Worm (Caenorhabditis elegans): Measurements from ENCODE around the gene ajm-1.

Gene ajm-1

ce11 chrX:9088620-9089019 lies 5.9 kb downstream of the ajm-1 start:
- no peak for TF ChIP-seq unc-62 (GFP tag; optimal IDR thresholded peaks at IDR 0.05)

- TF ChIP-seq unc-62 (GFP tag; optimal IDR thresholded peaks at IDR 0.05): no peak
These were observed 6.8 kb downstream of the ajm-1 start for ce11 chrX:9089536-9089935.

- TF ChIP-seq unc-62 (GFP tag; optimal IDR thresholded peaks at IDR 0.05): no peak
These were observed 8.6 kb downstream of the ajm-1 start for ce11 chrX:9091380-9091779.

DNA sequence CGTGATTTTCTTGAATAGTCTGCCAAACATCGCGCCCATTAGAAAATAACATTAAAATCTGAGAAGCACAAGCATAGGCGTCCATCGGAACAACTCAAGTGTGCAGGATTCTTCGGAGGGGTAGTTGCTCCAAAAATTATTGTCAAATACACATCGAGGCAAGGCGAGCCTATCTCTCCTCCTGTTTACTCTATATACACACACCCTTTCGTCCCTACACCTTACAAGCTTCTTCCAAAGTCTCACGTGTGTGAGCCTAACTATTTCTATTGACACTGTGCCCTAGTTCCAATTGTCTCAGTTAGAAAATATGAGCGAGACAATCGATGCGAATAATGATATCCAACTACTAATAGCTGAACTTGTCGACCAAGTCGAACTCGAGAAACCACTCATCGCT lies 9.1 kb downstream of the ajm-1 start:
- no peak for TF ChIP-seq unc-62 (GFP tag; optimal IDR thresholded peaks at IDR 0.05)

DNA sequence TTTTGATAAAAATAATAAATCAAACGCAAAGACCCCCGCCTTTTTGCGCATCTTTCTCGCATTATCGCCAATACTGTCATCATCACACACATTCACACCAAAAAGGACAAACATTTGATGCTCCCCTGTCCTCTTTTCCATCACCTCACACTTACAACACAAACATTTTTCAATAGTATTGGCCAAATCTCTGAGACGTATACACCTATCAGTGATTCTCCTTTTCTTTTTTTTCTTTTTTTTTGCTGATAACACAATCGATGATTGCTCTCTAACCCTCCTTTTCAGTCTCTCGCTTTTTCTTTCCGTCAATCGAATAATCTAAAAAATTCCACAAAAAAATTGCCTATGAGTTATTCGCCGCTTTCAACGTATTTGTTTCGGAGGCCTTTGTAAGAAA lies 14.1 kb downstream of the ajm-1 start:
- no peak for TF ChIP-seq unc-62 (GFP tag; optimal IDR thresholded peaks at IDR 0.05)

ce11 chrX:9102150-9102549 lies 19.4 kb downstream of the ajm-1 start:
- TF ChIP-seq unc-62 (GFP tag; optimal IDR thresholded peaks at IDR 0.05): no peak

- TF ChIP-seq unc-62 (GFP tag; optimal IDR thresholded peaks at IDR 0.05): no peak
These were observed 20.3 kb downstream of the ajm-1 start for ce11 chrX:9103048-9103447.

DNA sequence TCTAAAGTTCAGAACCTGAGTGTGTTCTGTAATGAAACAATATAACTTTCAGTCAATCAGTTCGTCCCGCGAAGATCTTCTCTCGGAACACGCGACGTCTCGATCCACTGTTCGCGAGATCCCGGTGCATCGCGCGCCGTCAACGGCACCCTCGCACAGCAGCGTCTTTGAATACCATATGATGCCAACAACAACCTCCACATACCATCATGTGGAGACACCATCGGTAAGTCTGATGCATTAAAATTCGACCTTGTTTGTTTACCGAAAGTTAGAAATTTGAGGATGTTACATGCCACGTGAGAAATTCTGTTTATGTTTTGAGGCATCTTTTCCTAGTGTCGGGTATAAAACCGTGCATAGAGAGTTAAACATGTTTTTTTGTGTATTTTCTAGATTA lies 20.8 kb downstream of the ajm-1 start:
- no peak for TF ChIP-seq unc-62 (GFP tag; optimal IDR thresholded peaks at IDR 0.05)

- TF ChIP-seq unc-62 (GFP tag; optimal IDR thresholded peaks at IDR 0.05): no peak
These were observed 21.7 kb downstream of the ajm-1 start for ce11 chrX:9104399-9104798.

- TF ChIP-seq unc-62 (GFP tag; optimal IDR thresholded peaks at IDR 0.05): no peak
These were observed 22.3 kb downstream of the ajm-1 start for ce11 chrX:9105075-9105474.

ce11 chrX:9105888-9106287 lies 23.1 kb downstream of the ajm-1 start:
- no peak for TF ChIP-seq unc-62 (GFP tag; optimal IDR thresholded peaks at IDR 0.05)

ce11 chrX:9107866-9108265 lies 25.1 kb downstream of the ajm-1 start:
- TF ChIP-seq unc-62 (GFP tag; optimal IDR thresholded peaks at IDR 0.05): no peak

DNA sequence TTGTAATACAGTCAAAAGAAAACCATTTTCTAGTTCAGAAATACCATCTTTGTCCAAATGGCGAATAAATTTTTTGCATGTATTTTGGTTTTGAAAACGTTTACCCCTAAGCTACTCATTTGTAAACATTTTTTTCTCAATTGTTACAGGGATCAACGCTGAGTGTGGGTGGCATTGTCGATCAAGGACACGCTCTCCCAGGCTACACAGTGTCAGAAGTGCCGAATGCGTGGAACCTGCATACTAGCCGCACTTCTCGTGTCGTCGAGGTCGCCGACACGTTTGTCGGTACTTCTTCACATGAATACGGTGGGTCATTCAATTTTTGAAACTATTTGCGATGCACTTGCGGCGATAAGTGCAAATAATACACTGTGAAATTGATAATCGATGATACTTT lies 28.8 kb downstream of the ajm-1 start:
- no peak for TF ChIP-seq unc-62 (GFP tag; optimal IDR thresholded peaks at IDR 0.05)

DNA sequence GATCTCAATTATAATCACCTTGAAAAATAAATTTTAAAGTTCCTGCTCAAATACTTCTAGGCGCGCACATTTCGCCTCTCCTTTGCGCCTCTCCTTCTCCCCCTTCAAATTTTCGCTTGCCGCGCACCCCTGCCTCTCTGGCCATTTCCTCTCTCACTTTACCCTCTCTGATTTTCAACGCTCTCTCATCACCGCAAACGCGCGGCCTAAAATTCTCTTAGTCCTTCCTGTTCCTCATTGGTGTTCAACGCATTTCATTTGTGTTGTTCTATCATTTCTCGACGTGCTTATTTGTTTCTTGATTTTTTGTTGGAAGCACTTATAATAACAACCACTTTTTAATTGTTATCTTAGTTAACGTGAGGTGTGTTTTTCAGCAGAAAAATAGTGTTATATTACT lies 31.1 kb downstream of the ajm-1 start, which contains the start of gene C25A11.2:
Gene C25A11.2, plus strand, starts transcription at position 238 of the 400 bp plus-strand sequence.
- TF ChIP-seq unc-62 (GFP tag; optimal IDR thresholded peaks at IDR 0.05): no peak

- no peak for TF ChIP-seq unc-62 (GFP tag; optimal IDR thresholded peaks at IDR 0.05)
These were observed 34.8 kb downstream of the ajm-1 start for ce11 chrX:9117541-9117940.

DNA sequence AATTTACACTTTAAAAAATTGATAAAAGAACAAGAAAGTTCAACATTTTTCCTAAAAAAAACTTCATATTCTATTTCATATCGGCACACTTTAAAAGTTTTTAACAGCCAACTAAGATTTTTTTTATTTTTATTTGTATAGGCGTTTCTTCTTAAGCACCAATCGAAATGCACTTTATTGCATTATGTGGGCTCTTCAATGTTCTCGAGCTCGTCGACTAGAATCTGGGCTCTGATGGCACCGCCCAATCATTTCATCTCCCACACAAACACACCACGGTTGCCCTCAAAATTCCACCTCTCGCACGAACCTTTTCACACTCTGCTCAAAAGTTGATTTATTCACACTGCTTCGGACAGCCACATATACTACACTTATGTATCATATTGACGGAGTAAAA lies 54.7 kb downstream of the ajm-1 start, which contains the start of gene B0563.6:
Gene B0563.6, plus strand, starts transcription at position 301 of the 400 bp plus-strand sequence.
- no peak for TF ChIP-seq unc-62 (GFP tag; optimal IDR thresholded peaks at IDR 0.05)

- no peak for TF ChIP-seq unc-62 (GFP tag; optimal IDR thresholded peaks at IDR 0.05)
These were observed 63.1 kb downstream of the ajm-1 start, which contains the start of gene B0563.5 for ce11 chrX:9145848-9146247. Gene B0563.5 (plus strand): TSS chrX:9146148.

DNA sequence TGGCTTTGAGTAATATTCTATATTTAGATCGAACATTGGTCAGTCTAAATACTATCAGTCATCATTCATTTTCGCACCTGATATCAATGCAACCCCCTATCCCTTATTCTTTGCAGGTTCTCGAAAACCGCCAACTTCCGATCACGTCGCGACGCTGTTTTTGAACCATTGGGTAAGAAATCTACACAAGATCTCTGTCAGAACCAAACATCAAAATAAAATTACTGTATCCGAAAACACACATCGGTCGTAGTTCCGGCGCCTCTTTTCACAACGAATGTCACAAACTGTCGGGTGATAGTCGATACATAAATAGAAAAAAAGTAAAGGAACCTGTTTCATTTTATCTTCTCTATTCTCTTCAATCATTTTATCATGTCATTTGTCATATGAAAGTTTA lies 64.2 kb downstream of the ajm-1 start:
- no peak for TF ChIP-seq unc-62 (GFP tag; optimal IDR thresholded peaks at IDR 0.05)
